Worm (Caenorhabditis elegans) whole organism, late embryonic: ENCODE measurements around the gene R13A1.3.

Source experiments
- C08G9.2 ChIP-seq: sonication (generic microtip); optimal IDR thresholded peaks from 2 replicates; lab custom pipeline; 2016; ENCODE audit warnings: mild to moderate bottlenecking, missing genetic modification characterization, moderate library complexity, missing compliant biosample characterization
- F13H6.1 ChIP-seq: sonication (generic microtip); optimal IDR thresholded peaks from 2 replicates; lab custom pipeline; 2016; ENCODE audit warnings: missing genetic modification characterization, missing compliant biosample characterization
- T23F11.4 ChIP-seq: fragments of 200-800 bp; sonication (Bioruptor generic); optimal IDR thresholded peaks from 2 replicates; lab custom pipeline; 2018; ENCODE audit warnings: mild to moderate bottlenecking, missing genetic modification characterization, missing compliant biosample characterization
- ahr-1 ChIP-seq: sonication (generic microtip); optimal IDR thresholded peaks from 2 replicates; lab custom pipeline; 2016; ENCODE audit warnings: missing genetic modification characterization, missing compliant biosample characterization
- ceh-14 ChIP-seq: sonication (generic microtip); optimal IDR thresholded peaks from 2 replicates; lab custom pipeline; 2016; ENCODE audit warnings: missing genotype, missing genetic modification characterization, missing compliant biosample characterization
- ceh-2 ChIP-seq: sonication (generic microtip); optimal IDR thresholded peaks from 2 replicates; lab custom pipeline; 2016; ENCODE audit warnings: missing genotype, missing genetic modification characterization, missing compliant biosample characterization
- ceh-24 ChIP-seq: sonication (generic microtip); optimal IDR thresholded peaks from 2 replicates; lab custom pipeline; 2016; ENCODE audit warnings: mild to moderate bottlenecking, missing genetic modification characterization, missing compliant biosample characterization
- ceh-34 ChIP-seq: sonication (generic microtip); optimal IDR thresholded peaks from 2 replicates; lab custom pipeline; 2016; ENCODE audit warnings: mild to moderate bottlenecking, missing genetic modification characterization, missing compliant biosample characterization
- ceh-45 ChIP-seq: fragments of 200-800 bp; sonication (Bioruptor generic); IDR thresholded peaks from 2 replicates; pipeline ENCODE4 v1.3.6; 2022; ENCODE audit warnings: missing genetic modification reagents, missing genetic modification characterization, missing compliant biosample characterization
- ceh-6 ChIP-seq: fragments of 200-800 bp; sonication (Bioruptor generic); optimal IDR thresholded peaks from 2 replicates; lab custom pipeline; 2018; ENCODE audit warnings: mild to moderate bottlenecking, missing genetic modification characterization, missing compliant biosample characterization
- ceh-9 ChIP-seq: sonication (generic microtip); optimal IDR thresholded peaks from 2 replicates; lab custom pipeline; 2016; ENCODE audit warnings: mild to moderate bottlenecking, missing genetic modification characterization, inconsistent platforms, missing compliant biosample characterization
- dmd-4 ChIP-seq: sonication (generic microtip); optimal IDR thresholded peaks from 2 replicates; lab custom pipeline; 2016; ENCODE audit warnings: borderline replicate concordance, missing genetic modification characterization, missing compliant biosample characterization
- dve-1 ChIP-seq: sonication (generic microtip); optimal IDR thresholded peaks from 2 replicates; lab custom pipeline; 2017; ENCODE audit warnings: antibody characterized with exemption, mild to moderate bottlenecking, missing genetic modification characterization, missing compliant biosample characterization
- elt-4 ChIP-seq: sonication (generic microtip); optimal IDR thresholded peaks from 2 replicates; lab custom pipeline; 2016; ENCODE audit warnings: missing genetic modification characterization, missing compliant biosample characterization
- ets-4 ChIP-seq: sonication (generic microtip); optimal IDR thresholded peaks from 2 replicates; lab custom pipeline; 2016; ENCODE audit warnings: missing genetic modification characterization, missing compliant biosample characterization
- eyg-1 ChIP-seq: sonication (generic microtip); optimal IDR thresholded peaks from 2 replicates; lab custom pipeline; 2016; ENCODE audit warnings: missing genotype, missing genetic modification characterization, missing compliant biosample characterization
- fkh-10 ChIP-seq: fragments of 150-350 bp; optimal IDR thresholded peaks from 2 replicates; lab custom pipeline; 2014; ENCODE audit warnings: missing biosample characterization, missing genetic modification reagents, missing genetic modification characterization
- hlh-15 ChIP-seq: sonication (generic microtip); optimal IDR thresholded peaks from 2 replicates; lab custom pipeline; 2016; ENCODE audit warnings: missing genetic modification characterization, missing compliant biosample characterization
- hlh-30 ChIP-seq: sonication (generic microtip); optimal IDR thresholded peaks from 2 replicates; lab custom pipeline; 2017; ENCODE audit warnings: antibody characterized with exemption, missing genetic modification characterization, missing compliant biosample characterization; ENCODE audit not compliant: insufficient read depth
- hlh-6 ChIP-seq: sonication (generic microtip); optimal IDR thresholded peaks from 2 replicates; lab custom pipeline; 2016; ENCODE audit warnings: missing genotype, missing genetic modification characterization, missing compliant biosample characterization
- hlh-8 ChIP-seq: sonication (generic microtip); optimal IDR thresholded peaks from 2 replicates; lab custom pipeline; 2016; ENCODE audit warnings: missing genotype, missing genetic modification characterization, missing compliant biosample characterization
- lim-6 ChIP-seq: sonication (generic microtip); optimal IDR thresholded peaks from 2 replicates; lab custom pipeline; 2016; ENCODE audit warnings: missing genetic modification characterization, missing compliant biosample characterization
- lin-11 ChIP-seq: fragments of 200-800 bp; sonication (Bioruptor generic); optimal IDR thresholded peaks from 2 replicates; lab custom pipeline; 2018; ENCODE audit warnings: mild to moderate bottlenecking, missing genetic modification characterization, missing compliant biosample characterization
- madf-2 ChIP-seq: sonication (generic microtip); optimal IDR thresholded peaks from 2 replicates; lab custom pipeline; 2017; ENCODE audit warnings: missing genetic modification characterization, missing compliant biosample characterization
- mec-3 ChIP-seq: sonication (generic microtip); optimal IDR thresholded peaks from 2 replicates; lab custom pipeline; 2016; ENCODE audit warnings: borderline replicate concordance, missing genetic modification characterization, missing compliant biosample characterization
- nfya-1 ChIP-seq: sonication (generic microtip); optimal IDR thresholded peaks from 2 replicates; lab custom pipeline; 2017; ENCODE audit warnings: missing genetic modification characterization, mild to moderate bottlenecking, missing compliant biosample characterization, antibody characterized with exemption, moderate library complexity
- nhr-11 ChIP-seq: fragments of 150-350 bp; optimal IDR thresholded peaks from 2 replicates; lab custom pipeline; 2014; ENCODE audit warnings: missing biosample characterization, missing genetic modification characterization
- npax-4 ChIP-seq: sonication (generic microtip); optimal IDR thresholded peaks from 2 replicates; lab custom pipeline; 2016; ENCODE audit warnings: missing genetic modification characterization, missing compliant biosample characterization
- pag-3 ChIP-seq: sonication (generic microtip); optimal IDR thresholded peaks from 2 replicates; lab custom pipeline; 2016; ENCODE audit warnings: missing compliant biosample characterization, missing genetic modification characterization, borderline replicate concordance
- pat-9 ChIP-seq: fragments of 200-800 bp; sonication (Bioruptor generic); optimal IDR thresholded peaks from 2 replicates; lab custom pipeline; 2018; ENCODE audit warnings: mild to moderate bottlenecking, missing genetic modification characterization, moderate library complexity, missing compliant biosample characterization
- pha-4 ChIP-seq: fragments of 150-350 bp; optimal IDR thresholded peaks from 2 replicates; lab custom pipeline; 2018; ENCODE audit warnings: missing biosample characterization, missing genetic modification reagents, missing genetic modification characterization
- pros-1 ChIP-seq: fragments of 150-350 bp; optimal IDR thresholded peaks from 2 replicates; lab custom pipeline; 2014; ENCODE audit warnings: missing biosample characterization, missing genetic modification reagents, missing genetic modification characterization
- sdc-2 ChIP-seq: sonication (generic microtip); optimal IDR thresholded peaks from 2 replicates; lab custom pipeline; 2016; ENCODE audit warnings: missing genotype, missing genetic modification characterization, missing compliant biosample characterization

The R13A1.3 gene

DNA sequence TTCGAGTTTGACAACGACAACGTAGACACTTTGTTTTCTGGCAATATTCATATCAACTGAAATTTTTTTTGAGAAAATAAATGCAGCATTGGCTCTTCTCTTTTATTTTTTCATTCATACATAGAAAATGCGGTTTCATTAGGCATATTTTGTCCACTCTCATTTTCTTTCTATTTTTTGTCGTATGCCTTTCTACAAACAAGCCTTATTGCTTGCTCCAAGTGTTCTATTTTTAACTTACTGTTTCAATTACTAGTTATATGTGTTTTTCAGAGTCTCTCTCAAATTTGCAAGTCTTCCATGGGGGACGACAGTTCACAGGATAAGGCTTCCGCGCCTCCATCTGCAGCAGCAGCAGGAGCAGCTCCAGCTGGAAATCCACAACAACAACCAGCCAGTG, 2.2 kb downstream of the R13A1.3 start, which contains the start of gene kcc-1:
Gene kcc-1 (plus strand): TSS at position 301 of the 400 bp plus-strand sequence.
- TF ChIP-seq hlh-6 (tag; lab: Kevin White, UChicago) (no peak), ceh-6 (GFP tag; lab: Kevin White, UChicago) (no peak), ceh-9 (tag; lab: Kevin White, UChicago) (no peak), pha-4 (no peak), C08G9.2 (tag; lab: Kevin White, UChicago) (no peak), sdc-2 (tag; lab: Kevin White, UChicago) (no peak), mec-3 (tag; lab: Kevin White, UChicago) (no peak), T23F11.4 (GFP tag; lab: Kevin White, UChicago) (no peak), ceh-45 (GFP tag; lab: Robert Waterston, UW) (no peak)

DNA sequence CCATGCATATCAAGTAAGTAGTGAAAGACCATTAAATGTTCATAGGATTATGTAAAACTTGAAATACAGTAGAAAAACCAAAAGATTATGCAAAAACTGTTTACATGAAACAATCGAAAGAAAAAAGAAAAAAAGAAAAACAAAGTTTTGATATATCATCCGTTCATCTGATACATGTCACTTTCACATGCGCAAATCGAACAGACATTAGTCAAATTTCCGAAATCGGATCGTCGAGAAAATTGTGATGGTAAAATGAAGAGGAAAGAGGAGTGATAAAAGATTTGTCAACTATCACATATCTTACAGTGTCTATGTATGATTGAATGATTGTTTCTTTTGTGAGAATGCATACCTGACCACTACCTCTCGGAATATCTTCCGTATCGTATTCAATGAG, 5.2 kb downstream of the R13A1.3 start:
- TF ChIP-seq npax-4 (tag; lab: Kevin White, UChicago) (no peak), ceh-34 (tag; lab: Kevin White, UChicago) (no peak), pros-1 (tag; lab: Kevin White, UChicago) (no peak), fkh-10 (no peak), hlh-30 (no peak), dmd-4 (no peak), F13H6.1 (no peak), hlh-6 (tag; lab: Kevin White, UChicago) (no peak)

DNA sequence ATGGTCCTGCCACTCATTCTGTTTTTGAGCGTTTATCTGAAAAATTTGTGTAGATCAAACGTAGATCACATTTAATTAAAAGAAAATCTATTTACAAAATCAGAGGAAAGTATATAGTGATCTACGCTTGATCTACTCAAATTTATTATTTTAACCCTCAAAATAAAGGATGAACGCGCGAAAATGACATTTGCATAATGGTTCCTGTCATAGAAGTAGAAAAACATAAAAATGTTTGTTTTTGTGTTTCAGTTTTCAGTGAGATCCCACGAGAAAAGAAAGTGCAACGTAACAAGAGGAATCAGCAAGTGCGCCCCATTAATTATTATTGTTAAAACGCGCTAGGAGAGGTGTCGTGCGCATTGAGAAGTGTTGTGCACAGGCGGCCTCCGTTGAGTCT, 7.5 kb downstream of the R13A1.3 start:
- TF ChIP-seq npax-4 (tag; lab: Kevin White, UChicago), result no peak
- TF ChIP-seq ceh-24 (tag; lab: Kevin White, UChicago), result no peak
- TF ChIP-seq, all 69 proteins: peak for 0

DNA sequence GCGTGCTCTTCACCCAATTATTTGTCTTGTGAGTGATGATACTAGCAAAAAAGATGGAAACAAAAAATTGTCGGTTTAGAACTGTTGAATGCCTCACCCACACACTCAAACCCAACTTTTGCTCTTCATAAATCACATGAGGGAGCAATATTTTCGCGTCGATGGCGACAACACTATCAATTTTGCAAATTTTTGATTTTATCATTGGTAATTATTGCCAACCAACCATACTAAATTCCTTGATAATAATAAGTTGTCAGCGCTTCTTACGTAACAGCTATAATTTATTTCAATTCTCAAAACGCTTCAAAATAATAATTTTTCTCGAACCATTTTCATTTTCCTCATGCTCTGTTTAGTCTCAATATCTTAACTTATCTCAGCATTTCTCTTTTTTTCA, 9.0 kb downstream of the R13A1.3 start:
- TF ChIP-seq ceh-14 (tag; lab: Kevin White, UChicago) (no peak), pha-4 (no peak), lim-6 (no peak), lin-11 (tag; lab: Kevin White, UChicago) (no peak)

DNA sequence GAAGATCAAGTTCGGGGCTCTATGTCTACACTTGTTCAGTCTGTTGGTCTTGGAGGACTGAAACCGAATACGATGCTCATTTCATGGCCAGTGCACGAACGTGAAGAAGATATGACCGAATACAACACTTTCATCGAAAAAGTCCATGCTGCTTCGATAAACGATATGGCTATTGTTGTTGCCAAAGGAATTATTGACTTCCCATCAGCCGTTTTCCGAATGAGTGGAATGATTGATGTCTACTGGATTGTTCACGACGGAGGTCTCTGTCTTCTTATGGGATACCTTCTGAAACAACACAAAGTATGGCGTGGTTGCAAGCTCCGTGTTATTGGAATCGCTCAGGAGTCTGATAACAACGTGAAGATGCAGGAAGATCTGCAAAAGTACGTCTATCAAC, 12.4 kb downstream of the R13A1.3 start:
- TF ChIP-seq ceh-34 (tag; lab: Kevin White, UChicago) (no peak), ahr-1 (tag; lab: Kevin White, UChicago) (no peak), elt-4 (no peak), C08G9.2 (tag; lab: Kevin White, UChicago) (no peak), pag-3 (tag; lab: Kevin White, UChicago) (no peak), hlh-8 (tag; lab: Kevin White, UChicago) (no peak), nhr-11 (tag; lab: Kevin White, UChicago) (no peak), lim-6 (no peak), ets-4 (no peak), pat-9 (no peak), F13H6.1 (no peak)

DNA sequence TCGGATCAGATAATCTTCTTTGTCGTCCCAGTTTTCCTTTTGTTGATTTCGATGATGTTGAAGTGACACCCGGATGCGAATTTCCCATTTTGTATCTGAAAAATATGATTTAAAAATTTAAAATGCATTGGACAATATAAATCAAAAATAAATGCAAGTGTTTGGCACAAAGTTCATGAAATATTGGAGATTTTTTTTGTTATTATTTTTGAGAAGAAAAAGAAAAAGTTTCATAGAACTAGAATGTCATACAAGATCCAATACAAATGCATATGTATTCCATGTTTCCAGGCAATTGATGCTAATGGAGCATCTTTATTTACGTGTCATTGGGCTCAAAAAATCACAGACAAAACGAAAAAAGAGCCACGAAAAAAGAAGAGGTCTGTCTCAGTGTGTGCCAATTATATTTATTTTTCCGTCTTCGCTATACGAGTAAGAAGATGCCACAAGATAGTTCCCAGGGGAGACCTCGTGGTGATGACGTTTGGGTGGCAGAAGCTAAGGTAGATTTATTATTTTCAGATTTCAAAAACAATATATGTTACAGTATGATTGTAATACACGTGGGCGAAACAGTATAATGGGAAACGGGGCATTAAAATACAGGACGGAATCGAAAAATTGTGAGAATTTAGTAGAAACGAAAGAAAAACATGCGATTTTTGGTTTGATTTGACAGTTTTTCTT, 15.7 kb downstream of the R13A1.3 start, which contains the start of the genes glb-23 and R13A1.1:
Gene glb-23 (minus strand): TSS at position 101 of the 690 bp plus-strand sequence.
Gene R13A1.1 (plus strand): TSS at position 640 of the 690 bp plus-strand sequence.
- no peak for TF ChIP-seq ahr-1 (tag; lab: Kevin White, UChicago)
- TF ChIP-seq eyg-1 (tag; lab: Kevin White, UChicago), result no peak
- TF ChIP-seq nfya-1, result no peak
- TF ChIP-seq hlh-30, result no peak
- TF ChIP-seq dve-1 (tag; lab: Kevin White, UChicago), result no peak
- no peak for TF ChIP-seq hlh-15 (tag; lab: Kevin White, UChicago)
- no peak for TF ChIP-seq ceh-2 (tag; lab: Kevin White, UChicago)
- TF ChIP-seq madf-2 (tag; lab: Kevin White, UChicago), result no peak
